Fruit fly (Drosophila melanogaster) whole organism, wandering third instar larva: Measurements from ENCODE around the gene Trm7-32.

Experiments used
- Hnf4 ChIP-seq: fragments of 200-800 bp; sonication (Bioruptor generic); optimal IDR thresholded peaks from 2 replicates; lab custom pipeline; 2016; ENCODE audit warnings: missing biosample characterization, mild to moderate bottlenecking, missing genetic modification characterization
- Hr78 ChIP-seq: fragments of >200 bp; optimal IDR thresholded peaks from 2 replicates; lab custom pipeline; 2017; ENCODE audit warnings: missing biosample characterization, missing genetic modification characterization
- Jra ChIP-seq: sonication (Bioruptor generic); optimal IDR thresholded peaks from 2 replicates; lab custom pipeline; 2016; ENCODE audit warnings: missing biosample characterization, missing genetic modification characterization
- Myc ChIP-seq: fragments of >200 bp; optimal IDR thresholded peaks from 2 replicates; lab custom pipeline; 2017
- br ChIP-seq: fragments of 200-800 bp; sonication (Bioruptor generic); optimal IDR thresholded peaks from 2 replicates; lab custom pipeline; 2016; ENCODE audit warnings: missing biosample characterization, missing genetic modification characterization
- foxo ChIP-seq, 2 experiments: fragments of 200-800 bp; sonication (Bioruptor generic); optimal IDR thresholded peaks; 2 replicates in 1 of 2; 3 replicates in 1 of 2; lab custom pipeline; 2016 to 2017; ENCODE audit warnings: missing biosample characterization in 2 of 2, missing genetic modification characterization in 2 of 2
- sage ChIP-seq: fragments of 200-800 bp; sonication (Bioruptor generic); optimal IDR thresholded peaks from 2 replicates; lab custom pipeline; 2016; ENCODE audit warnings: missing biosample characterization, mild to moderate bottlenecking, missing genetic modification characterization
- usp ChIP-seq: fragments of >200 bp; optimal IDR thresholded peaks from 2 replicates; lab custom pipeline; 2017; ENCODE audit warnings: missing biosample characterization, missing genetic modification characterization

DNA sequence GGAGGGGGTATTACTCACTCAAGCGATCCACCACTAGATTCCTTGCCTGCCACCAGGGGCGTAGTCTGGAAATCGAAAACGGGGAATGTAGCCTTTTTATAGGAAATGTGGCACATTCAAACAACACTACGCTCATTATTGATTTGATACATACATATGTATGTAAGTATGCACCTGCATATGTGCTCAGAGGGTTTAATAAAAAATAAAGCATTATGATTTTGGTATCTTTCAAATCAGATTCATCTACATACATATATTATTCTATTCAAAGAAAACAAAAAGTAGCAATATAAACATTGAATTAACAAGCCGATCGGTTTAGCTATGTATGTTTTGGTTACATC lies 16.4 kb downstream of the Trm7-32 start:
- TF ChIP-seq Hnf4 (GFP tag; lab: Kevin White, UChicago): no peak
- no peak for TF ChIP-seq Jra (GFP tag; lab: Kevin White, UChicago)
- TF ChIP-seq Myc (lab: Kevin White, UChicago): no peak
- no peak for TF ChIP-seq sage (GFP tag; lab: Kevin White, UChicago)
- TF ChIP-seq br (GFP tag; lab: Kevin White, UChicago): no peak
- TF ChIP-seq Hr78 (GFP tag; lab: Kevin White, UChicago): no peak
- no peak for TF ChIP-seq usp (GFP tag; lab: Kevin White, UChicago)
- peak in 1 of 2 experiments; percentile 38 for TF ChIP-seq foxo (GFP tag; optimal IDR thresholded peaks at IDR 0.05; lab: Kevin White, UChicago)
